Worm (Caenorhabditis elegans) whole organism, young adult: ENCODE results near the gene bus-4.

Source experiments
- B0035.1 ChIP-seq: sonication (generic microtip); optimal IDR thresholded peaks from 2 replicates; lab custom pipeline; 2016; ENCODE audit warnings: missing genetic modification characterization, mild to moderate bottlenecking, missing compliant biosample characterization, missing genotype, missing genetic modification reagents
- C17E4.6 ChIP-seq: fragments of 200-800 bp; sonication (Bioruptor generic); IDR thresholded peaks from 2 replicates; pipeline ENCODE4 v1.3.6; 2022; ENCODE audit warnings: missing genetic modification reagents, missing genetic modification characterization, missing compliant biosample characterization
- F33H1.4 ChIP-seq: fragments of 200-800 bp; sonication (Bioruptor generic); IDR thresholded peaks from 2 replicates; pipeline ENCODE4 v1.3.6; 2022; ENCODE audit warnings: missing genetic modification reagents, missing genetic modification characterization, missing compliant biosample characterization
- F39B2.1 ChIP-seq: fragments of 200-800 bp; sonication (Bioruptor generic); IDR thresholded peaks from 2 replicates; pipeline ENCODE4 v1.3.6; 2022; ENCODE audit warnings: missing genetic modification reagents, missing genetic modification characterization, missing compliant biosample characterization
- K12H6.12 ChIP-seq: fragments of 200-800 bp; sonication (Bioruptor generic); optimal IDR thresholded peaks from 2 replicates; lab custom pipeline; 2018; ENCODE audit warnings: mild to moderate bottlenecking, missing genetic modification characterization, missing compliant biosample characterization
- Y53F4B.3 ChIP-seq: fragments of 200-800 bp; sonication (Bioruptor generic); IDR thresholded peaks from 2 replicates; pipeline ENCODE4 v1.3.6; 2022; ENCODE audit warnings: missing genetic modification reagents, missing genetic modification characterization, missing compliant biosample characterization
- Y53G8AR.9 ChIP-seq: fragments of 200-800 bp; sonication (Bioruptor generic); conservative IDR thresholded peaks from 2 replicates; pipeline ENCODE4 v1.3.6; 2022; ENCODE audit warnings: missing genetic modification reagents, missing genetic modification characterization, missing compliant biosample characterization
- Y56A3A.18 ChIP-seq: fragments of 200-800 bp; sonication (Bioruptor generic); IDR thresholded peaks from 2 replicates; pipeline ENCODE4 v1.3.6; 2022; ENCODE audit warnings: missing genetic modification reagents, missing genetic modification characterization, missing compliant biosample characterization
- Y67H2A.10 ChIP-seq: fragments of 200-800 bp; sonication (Bioruptor generic); conservative IDR thresholded peaks from 2 replicates; pipeline ENCODE4 v1.3.6; 2022; ENCODE audit warnings: missing genetic modification reagents, missing genetic modification characterization, missing compliant biosample characterization
- Y79H2A.3 ChIP-seq: fragments of 200-800 bp; sonication (Bioruptor generic); conservative IDR thresholded peaks from 2 replicates; pipeline ENCODE4 v1.3.6; 2022; ENCODE audit warnings: missing genetic modification reagents, missing genetic modification characterization, missing compliant biosample characterization
- ZK185.1 ChIP-seq: sonication (generic microtip); optimal IDR thresholded peaks from 2 replicates; lab custom pipeline; 2016; ENCODE audit warnings: mild to moderate bottlenecking, missing genetic modification characterization, missing compliant biosample characterization; ENCODE audit not compliant: poor library complexity, severe bottlenecking
- aptf-2 ChIP-seq: fragments of 200-800 bp; sonication (Bioruptor generic); conservative IDR thresholded peaks from 2 replicates; pipeline ENCODE4 v1.3.6; 2022; ENCODE audit warnings: missing genetic modification reagents, missing genetic modification characterization, missing compliant biosample characterization
- atf-7 ChIP-seq: sonication (generic microtip); optimal IDR thresholded peaks from 2 replicates; lab custom pipeline; 2017; ENCODE audit warnings: mild to moderate bottlenecking, missing genetic modification characterization, missing compliant biosample characterization
- athp-1 ChIP-seq: sonication (generic microtip); optimal IDR thresholded peaks from 2 replicates; lab custom pipeline; 2017; ENCODE audit warnings: mild to moderate bottlenecking, missing genetic modification characterization, missing compliant biosample characterization
- attf-3 ChIP-seq: fragments of 200-800 bp; sonication (Bioruptor generic); conservative IDR thresholded peaks from 2 replicates; pipeline ENCODE4 v1.3.6; 2022; ENCODE audit warnings: missing genetic modification reagents, missing genetic modification characterization, missing compliant biosample characterization
- attf-5 ChIP-seq: fragments of 200-800 bp; sonication (Bioruptor generic); optimal IDR thresholded peaks from 2 replicates; lab custom pipeline; 2018; ENCODE audit warnings: mild to moderate bottlenecking, missing genetic modification characterization, missing compliant biosample characterization
- attf-6 ChIP-seq: fragments of 200-800 bp; sonication (Bioruptor generic); IDR thresholded peaks from 2 replicates; pipeline ENCODE4 v1.3.6; 2022; ENCODE audit warnings: missing genetic modification reagents, missing genetic modification characterization, missing compliant biosample characterization
- bed-1 ChIP-seq: fragments of 200-800 bp; sonication (Bioruptor generic); IDR thresholded peaks from 2 replicates; pipeline ENCODE4 v1.3.6; 2022; ENCODE audit warnings: missing genetic modification reagents, missing genetic modification characterization, missing compliant biosample characterization
- bed-2 ChIP-seq: fragments of 200-800 bp; sonication (Bioruptor generic); IDR thresholded peaks from 2 replicates; pipeline ENCODE4 v1.3.6; 2022; ENCODE audit warnings: missing genetic modification reagents, missing genetic modification characterization, missing compliant biosample characterization
- cebp-2 ChIP-seq: fragments of 200-800 bp; sonication (Bioruptor generic); IDR thresholded peaks from 2 replicates; pipeline ENCODE4 v1.3.6; 2022; ENCODE audit warnings: missing genetic modification characterization, missing compliant biosample characterization
- ceh-27 ChIP-seq: fragments of 200-800 bp; sonication (Bioruptor generic); optimal IDR thresholded peaks from 2 replicates; lab custom pipeline; 2018; ENCODE audit warnings: mild to moderate bottlenecking, missing genetic modification characterization, moderate library complexity, missing compliant biosample characterization
- ceh-58 ChIP-seq: fragments of 200-800 bp; sonication (Bioruptor generic); IDR thresholded peaks from 2 replicates; pipeline ENCODE4 v1.3.6; 2022; ENCODE audit warnings: missing genetic modification characterization, missing compliant biosample characterization
- ceh-91 ChIP-seq: fragments of 200-800 bp; sonication (Bioruptor generic); IDR thresholded peaks from 2 replicates; pipeline ENCODE4 v1.3.6; 2022; ENCODE audit warnings: missing genetic modification reagents, missing genetic modification characterization, missing compliant biosample characterization
- die-1 ChIP-seq: sonication (generic microtip); optimal IDR thresholded peaks from 2 replicates; lab custom pipeline; 2016; ENCODE audit warnings: missing genotype, mild to moderate bottlenecking, missing genetic modification characterization, missing compliant biosample characterization
- egl-18 ChIP-seq: fragments of 200-800 bp; sonication (Bioruptor generic); IDR thresholded peaks from 2 replicates; pipeline ENCODE4 v1.3.6; 2022; ENCODE audit warnings: missing genetic modification reagents, missing genetic modification characterization, missing compliant biosample characterization
- gei-17 ChIP-seq: fragments of 200-800 bp; sonication (Bioruptor generic); optimal IDR thresholded peaks from 2 replicates; lab custom pipeline; 2018; ENCODE audit warnings: mild to moderate bottlenecking, missing genetic modification characterization, missing compliant biosample characterization
- him-1 ChIP-seq: sonication (generic microtip); optimal IDR thresholded peaks from 2 replicates; lab custom pipeline; 2016; ENCODE audit warnings: missing genotype, missing genetic modification reagents, missing genetic modification characterization, missing compliant biosample characterization
- hmg-20 ChIP-seq: fragments of 200-800 bp; sonication (Bioruptor generic); IDR thresholded peaks from 2 replicates; pipeline ENCODE4 v1.3.6; 2022; ENCODE audit warnings: missing genetic modification reagents, missing genetic modification characterization, missing compliant biosample characterization
- lag-1 ChIP-seq: fragments of 200-800 bp; sonication (Bioruptor generic); IDR thresholded peaks from 2 replicates; pipeline ENCODE4 v1.3.6; 2022; ENCODE audit warnings: missing genetic modification reagents, missing genetic modification characterization, missing compliant biosample characterization
- let-526 ChIP-seq: fragments of 200-800 bp; sonication (Bioruptor generic); IDR thresholded peaks from 2 replicates; pipeline ENCODE4 v1.3.6; 2022; ENCODE audit warnings: missing genetic modification reagents, missing genetic modification characterization, missing compliant biosample characterization
- let-607 ChIP-seq, 2 experiments: fragments of 200-800 bp in 1 of 2; sonication (Bioruptor generic) in 1 of 2; sonication (generic microtip) in 1 of 2; optimal IDR thresholded peaks; 2 replicates each; lab custom pipeline; 2016 to 2018; ENCODE audit warnings: mild to moderate bottlenecking in 2 of 2, missing compliant biosample characterization in 2 of 2, missing genetic modification characterization in 2 of 2, moderate library complexity in 2 of 2, missing genotype in 1 of 2
- lin-26 ChIP-seq: fragments of 200-800 bp; sonication (Bioruptor generic); IDR thresholded peaks from 2 replicates; pipeline ENCODE4 v1.3.6; 2022; ENCODE audit warnings: missing genetic modification reagents, missing genetic modification characterization, missing compliant biosample characterization
- lin-35 ChIP-seq, 3 experiments: fragments of 150-350 bp in 2 of 3; sonication (generic microtip) in 1 of 3; optimal IDR thresholded peaks; 2 replicates each; lab custom pipeline; 2014 to 2018; ENCODE audit warnings: missing biosample characterization in 3 of 3, missing genetic modification characterization in 3 of 3, missing genetic modification reagents in 3 of 3
- lin-40 ChIP-seq: sonication (generic microtip); optimal IDR thresholded peaks from 2 replicates; lab custom pipeline; 2016; ENCODE audit warnings: missing genetic modification characterization, mild to moderate bottlenecking, missing compliant biosample characterization, missing genotype, missing genetic modification reagents
- madf-8 ChIP-seq: fragments of 200-800 bp; sonication (Bioruptor generic); conservative IDR thresholded peaks from 2 replicates; pipeline ENCODE4 v1.3.6; 2022; ENCODE audit warnings: missing genetic modification reagents, missing genetic modification characterization, missing compliant biosample characterization
- mcd-1 ChIP-seq: fragments of 200-800 bp; sonication (Bioruptor generic); IDR thresholded peaks from 2 replicates; pipeline ENCODE4 v1.3.6; 2022; ENCODE audit warnings: missing genetic modification reagents, missing genetic modification characterization, missing compliant biosample characterization
- mel-28 ChIP-seq: sonication (generic microtip); optimal IDR thresholded peaks from 2 replicates; lab custom pipeline; 2016; ENCODE audit warnings: borderline replicate concordance, mild to moderate bottlenecking, missing genetic modification characterization, missing compliant biosample characterization
- nfya-2 ChIP-seq: fragments of 200-800 bp; sonication (Bioruptor generic); IDR thresholded peaks from 2 replicates; pipeline ENCODE4 v1.3.6; 2022; ENCODE audit warnings: missing genetic modification reagents, missing genetic modification characterization, missing compliant biosample characterization
- nfyb-1 ChIP-seq: fragments of 200-800 bp; sonication (Bioruptor generic); IDR thresholded peaks from 2 replicates; pipeline ENCODE4 v1.3.6; 2022; ENCODE audit warnings: missing genetic modification reagents, missing genetic modification characterization, missing compliant biosample characterization
- nhr-120 ChIP-seq: fragments of 200-800 bp; sonication (Bioruptor generic); IDR thresholded peaks from 2 replicates; pipeline ENCODE4 v1.3.6; 2022; ENCODE audit warnings: missing genetic modification characterization, missing compliant biosample characterization
- nhr-80 ChIP-seq: sonication (generic microtip); optimal IDR thresholded peaks from 2 replicates; lab custom pipeline; 2016; ENCODE audit warnings: missing genetic modification characterization, missing compliant biosample characterization
- rcor-1 ChIP-seq: fragments of 200-800 bp; sonication (Bioruptor generic); IDR thresholded peaks from 2 replicates; pipeline ENCODE4 v1.3.6; 2022; ENCODE audit warnings: missing genetic modification reagents, missing genetic modification characterization, missing compliant biosample characterization
- sea-2 ChIP-seq: fragments of 200-800 bp; sonication (Bioruptor generic); IDR thresholded peaks from 2 replicates; pipeline ENCODE4 v1.3.6; 2022; ENCODE audit warnings: missing genetic modification characterization, missing compliant biosample characterization
- somi-1 ChIP-seq: fragments of 200-800 bp; sonication (Bioruptor generic); optimal IDR thresholded peaks from 2 replicates; lab custom pipeline; 2018; ENCODE audit warnings: mild to moderate bottlenecking, missing genetic modification characterization, missing compliant biosample characterization
- ztf-26 ChIP-seq: sonication (generic microtip); optimal IDR thresholded peaks from 2 replicates; lab custom pipeline; 2017; ENCODE audit warnings: missing genetic modification characterization, missing compliant biosample characterization
- ztf-6 ChIP-seq: fragments of 200-800 bp; sonication (Bioruptor generic); IDR thresholded peaks from 2 replicates; pipeline ENCODE4 v1.3.6; 2022; ENCODE audit warnings: missing genetic modification reagents, missing genetic modification characterization, missing compliant biosample characterization

Gene bus-4

DNA sequence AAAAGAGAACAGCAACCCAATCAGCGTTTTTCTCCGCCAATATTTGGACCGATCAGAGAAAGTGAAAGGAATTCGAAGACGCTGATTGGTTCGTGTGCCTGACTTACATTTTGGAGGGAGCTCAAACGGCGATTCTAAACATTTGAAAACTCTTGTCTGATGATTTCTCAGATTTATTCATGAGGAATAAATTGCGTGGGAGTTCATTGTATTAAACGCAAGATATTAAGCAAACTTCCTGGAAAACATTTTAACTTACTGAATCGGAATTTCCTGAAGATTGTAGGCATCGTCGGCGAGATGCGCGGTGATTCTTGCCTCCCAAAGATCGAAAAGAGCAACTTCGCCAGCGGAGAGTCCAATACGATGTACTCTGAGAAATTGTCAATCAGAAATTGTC is 36.5 kb downstream of the bus-4 start, which contains the start of gene K08F11.1 (continued):
- TF ChIP-seq ZK185.1 (tag; lab: Kevin White, UChicago) (no peak), mel-28 (tag; lab: Kevin White, UChicago) (no peak)

- TF ChIP-seq aptf-2 (GFP tag; lab: Robert Waterston, UW) (peak; percentile 98), ceh-27 (GFP tag; lab: Kevin White, UChicago) (peak; percentile 42), let-526 (GFP tag; lab: Robert Waterston, UW) (peak; percentile 100), ztf-6 (GFP tag; lab: Robert Waterston, UW) (peak; percentile 99), attf-3 (GFP tag; lab: Robert Waterston, UW) (peak; percentile 91), lag-1 (GFP tag; lab: Robert Waterston, UW) (peak; percentile 100), nfyb-1 (GFP tag; lab: Robert Waterston, UW) (peak; percentile 99), Y56A3A.18 (peak; percentile 99), Y79H2A.3 (GFP tag; lab: Robert Waterston, UW) (peak; percentile 95), egl-18 (GFP tag; lab: Robert Waterston, UW) (peak; percentile 100), rcor-1 (GFP tag; lab: Robert Waterston, UW) (peak; percentile 99), F39B2.1 (peak; percentile 96), mel-28 (tag; lab: Kevin White, UChicago) (peak; percentile 12), gei-17 (GFP tag; lab: Kevin White, UChicago) (peak; percentile 73), athp-1 (tag; lab: Kevin White, UChicago) (peak; percentile 52), F33H1.4 (GFP tag; lab: Robert Waterston, UW) (peak; percentile 97), atf-7 (tag; lab: Kevin White, UChicago) (peak; percentile 80), him-1 (tag; lab: Kevin White, UChicago) (peak; percentile 17), C17E4.6 (peak; percentile 99), sea-2 (peak; percentile 99), hmg-20 (GFP tag; lab: Robert Waterston, UW) (peak; percentile 97), let-607 (tag; optimal IDR thresholded peaks at IDR 0.05; lab: Kevin White, UChicago) (peak; percentile 24 to 95), nfya-2 (GFP tag; lab: Robert Waterston, UW) (peak; percentile 98), madf-8 (GFP tag; lab: Robert Waterston, UW) (peak; percentile 89), bed-1 (GFP tag; lab: Robert Waterston, UW) (peak; percentile 100), lin-35 (GFP tag; optimal IDR thresholded peaks at IDR 0.05; lab: Kevin White, UChicago) (peak in 1 of 3 experiments; percentile 77), cebp-2 (GFP tag; lab: Robert Waterston, UW) (peak; percentile 99), nhr-120 (GFP tag; lab: Robert Waterston, UW) (peak; percentile 100), lin-26 (GFP tag; lab: Robert Waterston, UW) (peak; percentile 96), Y67H2A.10 (GFP tag; lab: Robert Waterston, UW) (peak; percentile 97), nhr-80 (tag; lab: Kevin White, UChicago) (peak; percentile 74), somi-1 (GFP tag; lab: Kevin White, UChicago) (peak; percentile 94), bed-2 (GFP tag; lab: Robert Waterston, UW) (peak; percentile 100), ceh-91 (GFP tag; lab: Robert Waterston, UW) (peak; percentile 98), lin-40 (tag; lab: Kevin White, UChicago) (peak; percentile 95), die-1 (peak; percentile 6), attf-5 (GFP tag; lab: Kevin White, UChicago) (peak; percentile 90), K12H6.12 (tag; lab: Kevin White, UChicago) (peak; percentile 75), B0035.1 (tag; lab: Kevin White, UChicago) (peak; percentile 76), mcd-1 (GFP tag; lab: Robert Waterston, UW) (peak; percentile 100), ceh-58 (GFP tag; lab: Robert Waterston, UW) (0 out of 2 replicates have a peak, but pooled peaks have one; percentile 87), Y53F4B.3 (GFP tag; lab: Robert Waterston, UW) (peak; percentile 83), Y53G8AR.9 (peak; percentile 100), ztf-26 (peak; percentile 94), attf-6 (GFP tag; lab: Robert Waterston, UW) (peak; percentile 83)
Measured at ce11 chrIV:4725478-4725920, 37.4 kb downstream of the bus-4 start.
